Worm (Caenorhabditis elegans): ENCODE results near the gene F22E5.12.

- TF ChIP-seq lin-11 (tag; optimal IDR thresholded peaks at IDR 0.05) (no peak), skn-1 (tag; optimal IDR thresholded peaks at IDR 0.05) (no peak)
These were observed 19.4 kb downstream of the F22E5.12 start, which contains the start of gene sri-71 for ce11 chrII:2627154-2627799.

Data from whole organism, L2 larva.